Worm (Caenorhabditis elegans): ENCODE measurements around the gene vps-15.

Gene vps-15

ce11 chrII:11958793-11959574 is 43.3 kb upstream of the vps-15 start (continued):
- no peak for TF ChIP-seq nhr-76 (tag; optimal IDR thresholded peaks at IDR 0.05)
- TF ChIP-seq hlh-4 (tag; optimal IDR thresholded peaks at IDR 0.05) = no peak
- TF ChIP-seq nhr-237 (tag; optimal IDR thresholded peaks at IDR 0.05) = no peak
- TF ChIP-seq nhr-11 (tag; optimal IDR thresholded peaks at IDR 0.05) = no peak
- no peak for TF ChIP-seq zip-4 (GFP tag; optimal IDR thresholded peaks at IDR 0.05)
- peak; percentile 21 for TF ChIP-seq fkh-10 (GFP tag; optimal IDR thresholded peaks at IDR 0.05)
- peak; percentile 49 for TF ChIP-seq jun-1 (tag; optimal IDR thresholded peaks at IDR 0.05)
- no peak for TF ChIP-seq ets-5 (GFP tag; IDR thresholded peaks at IDR 0.05)
- peak; percentile 28 for TF ChIP-seq aly-2 (tag; optimal IDR thresholded peaks at IDR 0.05)
- TF ChIP-seq skn-1 (tag; optimal IDR thresholded peaks at IDR 0.05) = peak; percentile 30
- TF ChIP-seq F16B12.6 (tag; optimal IDR thresholded peaks at IDR 0.05) = no peak
- peak in 1 of 2 experiments; percentile 57 for TF ChIP-seq mdl-1 (tag; optimal IDR thresholded peaks at IDR 0.05)
- TF ChIP-seq nhr-71 (tag; optimal IDR thresholded peaks at IDR 0.05) = peak; percentile 71
- TF ChIP-seq dsc-1 (tag; optimal IDR thresholded peaks at IDR 0.05) = peak; percentile 70
- peak; percentile 38 to 58 (median 42) for TF ChIP-seq dpl-1 (GFP tag; optimal IDR thresholded peaks at IDR 0.05)
- TF ChIP-seq rnt-1 (tag; optimal IDR thresholded peaks at IDR 0.05) = peak; percentile 86
- TF ChIP-seq tlp-1 (tag; optimal IDR thresholded peaks at IDR 0.05) = no peak
- TF ChIP-seq isw-1 (GFP tag; IDR thresholded peaks at IDR 0.05) = peak; percentile 22; the same call in 1 of the 2 replicates
- TF ChIP-seq fos-1 (tag; optimal IDR thresholded peaks at IDR 0.05) = peak; percentile 53
- TF ChIP-seq hpl-2 (GFP tag; optimal IDR thresholded peaks at IDR 0.05) = no peak
- TF ChIP-seq swsn-7 (tag; optimal IDR thresholded peaks at IDR 0.05) = peak; percentile 65
- TF ChIP-seq fkh-4 (tag; optimal IDR thresholded peaks at IDR 0.05; ENCODE audit: borderline replicate concordance) = no peak
- peak in 2 of 3 experiments; percentile 35 to 73 for TF ChIP-seq ceh-82 (tag; optimal IDR thresholded peaks at IDR 0.05)
- TF ChIP-seq ztf-11 (tag; optimal IDR thresholded peaks at IDR 0.05) = peak in 1 of 2 experiments; percentile 31
- TF ChIP-seq hlh-17 (GFP tag; optimal IDR thresholded peaks at IDR 0.05; ENCODE audit: borderline replicate concordance) = no peak
- no peak for TF ChIP-seq grh-1 (GFP tag; IDR thresholded peaks at IDR 0.05)
- TF ChIP-seq ceh-8 (GFP tag; optimal IDR thresholded peaks at IDR 0.05) = no peak
- no peak for TF ChIP-seq C34B4.2 (tag; optimal IDR thresholded peaks at IDR 0.05)
- TF ChIP-seq unc-98 (GFP tag; IDR thresholded peaks at IDR 0.05) = no peak
- peak in 1 of 6 experiments; percentile 34 for TF ChIP-seq elt-3 (tag; optimal IDR thresholded peaks at IDR 0.05)
- peak; percentile 56 for TF ChIP-seq nhr-90 (tag; optimal IDR thresholded peaks at IDR 0.05; ENCODE audit: poor library complexity)
- TF ChIP-seq unc-130 (tag; optimal IDR thresholded peaks at IDR 0.05) = peak; percentile 66
- peak; percentile 8 for TF ChIP-seq vab-15 (tag; optimal IDR thresholded peaks at IDR 0.05)
- TF ChIP-seq efl-1 (optimal IDR thresholded peaks at IDR 0.05) = peak; percentile 36 to 62
- peak; percentile 55 to 95 for TF ChIP-seq efl-1 (GFP tag; optimal IDR thresholded peaks at IDR 0.05 in 1 of 2)
- no peak for TF ChIP-seq pag-3 (tag; optimal IDR thresholded peaks at IDR 0.05; ENCODE audit: borderline replicate concordance, insufficient read depth)
- peak; percentile 61 for TF ChIP-seq C16A3.4 (tag; optimal IDR thresholded peaks at IDR 0.05)
- TF ChIP-seq egl-13 (tag; optimal IDR thresholded peaks at IDR 0.05) = no peak
- TF ChIP-seq snu-23 (GFP tag; optimal IDR thresholded peaks at IDR 0.05) = peak; percentile 87
- TF ChIP-seq mep-1 (tag; optimal IDR thresholded peaks at IDR 0.05) = peak; percentile 52
- TF ChIP-seq nhr-77 (tag; optimal IDR thresholded peaks at IDR 0.05) = peak; percentile 59
- no peak for TF ChIP-seq ceh-90 (tag; optimal IDR thresholded peaks at IDR 0.05)
- peak; percentile 73 for TF ChIP-seq fkh-8 (tag; optimal IDR thresholded peaks at IDR 0.05)
- peak; percentile 71 for TF ChIP-seq nhr-20 (tag; optimal IDR thresholded peaks at IDR 0.05)
- TF ChIP-seq lir-3 (tag; optimal IDR thresholded peaks at IDR 0.05; ENCODE audit: poor library complexity) = peak; percentile 36
- no peak for TF ChIP-seq efl-3 (GFP tag; optimal IDR thresholded peaks at IDR 0.05)
- no peak for TF ChIP-seq nhr-28 (tag; optimal IDR thresholded peaks at IDR 0.05)
- TF ChIP-seq unc-86 (tag; optimal IDR thresholded peaks at IDR 0.05) = peak; percentile 47

Measured in whole organism, L1 larva.